Fruit fly (Drosophila melanogaster) whole organism, embryonic: Measurements from ENCODE around the gene cype.

Experiments
- ATbp ChIP-seq: fragments of 200-800 bp; sonication (Bioruptor generic); optimal IDR thresholded peaks from 2 replicates; lab custom pipeline; 2017; ENCODE audit warnings: missing biosample characterization, mild to moderate bottlenecking, missing genetic modification characterization, missing genetic modification reagents
- Ada2b ChIP-seq: fragments of 200-800 bp; sonication (Bioruptor generic); IDR thresholded peaks from 2 replicates; pipeline ENCODE4 v1.3.6; 2022; ENCODE audit warnings: missing biosample characterization, missing genetic modification characterization
- Bdp1 ChIP-seq: fragments of 200-800 bp; sonication (Bioruptor generic); optimal IDR thresholded peaks from 3 replicates; lab custom pipeline; 2016; ENCODE audit warnings: missing biosample characterization, missing genetic modification characterization
- Blimp-1 ChIP-seq: fragments of 200-800 bp; sonication (Bioruptor generic); optimal IDR thresholded peaks from 3 replicates; lab custom pipeline; 2018; ENCODE audit warnings: missing biosample characterization, missing genetic modification characterization, mild to moderate bottlenecking, moderate library complexity, missing genetic modification reagents
- CG10147 ChIP-seq: fragments of 200-800 bp; sonication (Bioruptor generic); optimal IDR thresholded peaks from 2 replicates; lab custom pipeline; 2019; ENCODE audit warnings: missing biosample characterization, mild to moderate bottlenecking, missing genetic modification characterization, moderate library complexity
- CG10565 ChIP-seq: fragments of 200-800 bp; sonication (Bioruptor generic); optimal IDR thresholded peaks from 3 replicates; lab custom pipeline; 2016; ENCODE audit warnings: missing biosample characterization, mild to moderate bottlenecking, missing genetic modification characterization
- CG13123 ChIP-seq: fragments of 200-800 bp; sonication (Bioruptor generic); optimal IDR thresholded peaks from 2 replicates; lab custom pipeline; 2016; ENCODE audit warnings: missing biosample characterization, missing genetic modification characterization
- CG13296 ChIP-seq: fragments of 200-800 bp; sonication (Bioruptor generic); optimal IDR thresholded peaks from 3 replicates; lab custom pipeline; 2018; ENCODE audit warnings: missing biosample characterization, mild to moderate bottlenecking, missing genetic modification characterization
- CG14860 ChIP-seq: fragments of 200-800 bp; sonication (Bioruptor generic); IDR thresholded peaks from 3 replicates; pipeline ENCODE4 v1.3.6; 2022; ENCODE audit warnings: missing biosample characterization, missing genetic modification characterization; ENCODE audit not compliant: partially characterized antibody
- CG15479 ChIP-seq: fragments of 200-800 bp; sonication (Bioruptor generic); optimal IDR thresholded peaks from 3 replicates; lab custom pipeline; 2019; ENCODE audit warnings: missing biosample characterization, mild to moderate bottlenecking, missing genetic modification characterization, moderate library complexity
- CG1602 ChIP-seq: fragments of 200-800 bp; sonication (Bioruptor generic); optimal IDR thresholded peaks from 3 replicates; lab custom pipeline; 2016; ENCODE audit warnings: missing biosample characterization, missing genetic modification characterization
- CG18476 ChIP-seq: fragments of 200-800 bp; sonication (Bioruptor generic); optimal IDR thresholded peaks from 2 replicates; lab custom pipeline; 2016; ENCODE audit warnings: missing biosample characterization, mild to moderate bottlenecking, missing genetic modification characterization
- CG31365 ChIP-seq: fragments of 200-800 bp; sonication (Bioruptor generic); optimal IDR thresholded peaks from 2 replicates; lab custom pipeline; 2018; ENCODE audit warnings: missing biosample characterization, mild to moderate bottlenecking, missing genetic modification characterization
- CG3407 ChIP-seq: fragments of 200-800 bp; sonication (Bioruptor generic); optimal IDR thresholded peaks from 2 replicates; lab custom pipeline; 2018; ENCODE audit warnings: missing biosample characterization, mild to moderate bottlenecking, missing genetic modification characterization
- CG4404 ChIP-seq: fragments of 200-800 bp; sonication (Bioruptor generic); IDR thresholded peaks from 2 replicates; pipeline ENCODE4 v1.3.6; 2022; ENCODE audit warnings: missing biosample characterization, missing genetic modification characterization
- CG7745 ChIP-seq: fragments of 200-800 bp; sonication (Bioruptor generic); optimal IDR thresholded peaks from 2 replicates; lab custom pipeline; 2018; ENCODE audit warnings: missing biosample characterization, mild to moderate bottlenecking, missing genetic modification characterization, moderate library complexity
- CG8089 ChIP-seq: fragments of 200-800 bp; sonication (Bioruptor generic); optimal IDR thresholded peaks from 3 replicates; lab custom pipeline; 2016; ENCODE audit warnings: missing biosample characterization, missing genetic modification characterization
- CG8478 ChIP-seq: fragments of >200 bp; optimal IDR thresholded peaks from 2 replicates; lab custom pipeline; 2018
- CG9876 ChIP-seq: fragments of 200-800 bp; sonication (Bioruptor generic); optimal IDR thresholded peaks from 2 replicates; lab custom pipeline; 2016; ENCODE audit warnings: missing biosample characterization, missing genetic modification characterization
- D19A ChIP-seq: fragments of 200-800 bp; optimal IDR thresholded peaks from 3 replicates; lab custom pipeline; 2019; ENCODE audit warnings: missing biosample characterization, mild to moderate bottlenecking, missing genetic modification characterization, moderate library complexity
- Doc3 ChIP-seq: fragments of 200-800 bp; sonication (Bioruptor generic); IDR thresholded peaks from 3 replicates; pipeline ENCODE4 v1.3.6; 2022; ENCODE audit warnings: missing biosample characterization, missing genetic modification characterization; ENCODE audit not compliant: partially characterized antibody
- Hand ChIP-seq: fragments of 200-800 bp; sonication (Bioruptor generic); optimal IDR thresholded peaks from 2 replicates; lab custom pipeline; 2017; ENCODE audit warnings: mild to moderate bottlenecking, missing biosample characterization, missing genetic modification reagents, missing genetic modification characterization
- Hsf ChIP-seq: fragments of 200-800 bp; sonication (Bioruptor generic); optimal IDR thresholded peaks from 3 replicates; lab custom pipeline; 2016; ENCODE audit warnings: missing biosample characterization, missing genetic modification characterization
- Mad ChIP-seq: fragments of 200-800 bp; sonication (Bioruptor generic); optimal IDR thresholded peaks from 2 replicates; lab custom pipeline; 2016; ENCODE audit warnings: missing biosample characterization, missing genetic modification characterization
- Pdp1 ChIP-seq, 2 experiments: fragments of 200-800 bp; sonication (Bioruptor generic); optimal IDR thresholded peaks; 3 replicates each; lab custom pipeline; 2016; ENCODE audit warnings: missing biosample characterization in 2 of 2, missing genetic modification characterization in 2 of 2, mild to moderate bottlenecking in 1 of 2, moderate library complexity in 1 of 2
- Scr ChIP-seq: fragments of 200-800 bp; sonication (Bioruptor generic); IDR thresholded peaks from 2 replicates; pipeline ENCODE4 v1.3.6; 2022; ENCODE audit warnings: missing biosample characterization, missing genetic modification characterization; ENCODE audit not compliant: partially characterized antibody
- Ssrp ChIP-seq: fragments of 200-800 bp; sonication (Bioruptor generic); optimal IDR thresholded peaks from 2 replicates; lab custom pipeline; 2018; ENCODE audit warnings: missing biosample characterization, mild to moderate bottlenecking, missing genetic modification characterization, moderate library complexity
- abd-A ChIP-seq: fragments of 200-800 bp; sonication (Bioruptor generic); optimal IDR thresholded peaks from 3 replicates; lab custom pipeline; 2019; ENCODE audit warnings: missing biosample characterization, mild to moderate bottlenecking, missing genetic modification characterization, moderate library complexity
- az2 ChIP-seq: fragments of 200-800 bp; sonication (Bioruptor generic); optimal IDR thresholded peaks from 3 replicates; lab custom pipeline; 2016; ENCODE audit warnings: missing biosample characterization, missing genetic modification characterization
- ci ChIP-seq: fragments of 200-800 bp; sonication (Bioruptor generic); IDR thresholded peaks from 3 replicates; pipeline ENCODE4 v1.3.6; 2022; ENCODE audit warnings: missing biosample characterization, missing genetic modification characterization
- dan ChIP-seq: fragments of 200-800 bp; sonication (Bioruptor generic); IDR thresholded peaks from 2 replicates; pipeline ENCODE4 v1.3.6; 2022; ENCODE audit warnings: missing biosample characterization, missing genetic modification characterization
- dimm ChIP-seq: fragments of 200-800 bp; sonication (Bioruptor generic); IDR thresholded peaks from 2 replicates; pipeline ENCODE4 v1.3.6; 2022; ENCODE audit warnings: missing biosample characterization, missing genetic modification characterization
- eve ChIP-seq, 2 experiments: fragments of >200 bp; optimal IDR thresholded peaks; 2 replicates each; lab custom pipeline; 2017; ENCODE audit warnings: missing biosample characterization in 2 of 2, missing genetic modification characterization in 2 of 2
- fd102C ChIP-seq: fragments of 200-800 bp; sonication (Bioruptor generic); optimal IDR thresholded peaks from 2 replicates; lab custom pipeline; 2018; ENCODE audit warnings: missing biosample characterization, mild to moderate bottlenecking, missing genetic modification characterization, moderate library complexity
- gem ChIP-seq: fragments of 200-800 bp; sonication (Bioruptor generic); optimal IDR thresholded peaks from 2 replicates; lab custom pipeline; 2019; ENCODE audit warnings: missing biosample characterization, mild to moderate bottlenecking, missing genetic modification characterization, moderate library complexity
- gro ChIP-seq: fragments of 200-800 bp; sonication (Bioruptor generic); optimal IDR thresholded peaks from 2 replicates; lab custom pipeline; 2016; ENCODE audit warnings: missing biosample characterization, missing genetic modification characterization
- jigr1 ChIP-seq: fragments of 200-800 bp; sonication (Bioruptor generic); IDR thresholded peaks from 3 replicates; pipeline ENCODE4 v1.3.6; 2022; ENCODE audit warnings: missing biosample characterization, missing genetic modification characterization
- kni ChIP-seq: fragments of 200-800 bp; sonication (Bioruptor generic); optimal IDR thresholded peaks from 3 replicates; lab custom pipeline; 2017; ENCODE audit warnings: mild to moderate bottlenecking, missing biosample characterization, missing genetic modification reagents, missing genetic modification characterization
- lola ChIP-seq, 3 experiments: fragments of >200 bp in 2 of 3; fragments of 200-800 bp in 1 of 3; sonication (Bioruptor generic) in 1 of 3; optimal IDR thresholded peaks; 2 replicates each; lab custom pipeline; 2017 to 2019; ENCODE audit warnings: missing biosample characterization in 3 of 3, missing genetic modification characterization in 3 of 3, mild to moderate bottlenecking in 1 of 3, moderate library complexity in 1 of 3
- nom ChIP-seq: fragments of 200-800 bp; sonication (Bioruptor generic); optimal IDR thresholded peaks from 2 replicates; lab custom pipeline; 2017; ENCODE audit warnings: missing biosample characterization, missing genetic modification characterization, mild to moderate bottlenecking, moderate library complexity, missing genetic modification reagents
- org-1 ChIP-seq: fragments of 200-800 bp; sonication (Bioruptor generic); optimal IDR thresholded peaks from 2 replicates; lab custom pipeline; 2017; ENCODE audit warnings: missing biosample characterization, missing genetic modification characterization
- pum ChIP-seq: fragments of 200-800 bp; sonication (Bioruptor generic); optimal IDR thresholded peaks from 2 replicates; lab custom pipeline; 2016; ENCODE audit warnings: missing biosample characterization, missing genetic modification characterization
- ro ChIP-seq: fragments of 200-800 bp; sonication (Bioruptor generic); IDR thresholded peaks from 2 replicates; pipeline ENCODE4 v1.3.6; 2022; ENCODE audit warnings: missing biosample characterization, missing genetic modification characterization
- sob ChIP-seq: fragments of 200-800 bp; sonication (Bioruptor generic); IDR thresholded peaks from 2 replicates; pipeline ENCODE4 v1.3.6; 2022; ENCODE audit warnings: missing biosample characterization, missing genetic modification characterization
- sqz ChIP-seq: fragments of 200-800 bp; sonication (Bioruptor generic); optimal IDR thresholded peaks from 3 replicates; lab custom pipeline; 2018; ENCODE audit warnings: missing biosample characterization, mild to moderate bottlenecking, missing genetic modification characterization
- toy ChIP-seq: fragments of 200-800 bp; sonication (Bioruptor generic); IDR thresholded peaks from 2 replicates; pipeline ENCODE4 v1.3.6; 2022; ENCODE audit warnings: missing biosample characterization, missing genetic modification characterization
- wek ChIP-seq: fragments of 200-800 bp; sonication (Bioruptor generic); optimal IDR thresholded peaks from 3 replicates; lab custom pipeline; 2018; ENCODE audit warnings: missing biosample characterization, mild to moderate bottlenecking, missing genetic modification characterization, moderate library complexity

Gene cype

dm6 chr2L:5297961-5298311, 29.1 kb upstream of the cype start:
- TF ChIP-seq eve (GFP tag; optimal IDR thresholded peaks at IDR 0.05; lab: Kevin White, UChicago) (peak in 1 of 2 experiments; percentile 4), CG9876 (no peak), az2 (GFP tag; lab: Kevin White, UChicago) (no peak), ci (0 out of 3 replicates have a peak, but pooled peaks have one; percentile 20), kni (GFP tag; lab: Kevin White, UChicago) (peak; percentile 67), Blimp-1 (GFP tag; lab: Kevin White, UChicago) (peak; percentile 21), sqz (GFP tag; lab: Kevin White, UChicago) (peak; percentile 70), Pdp1 (GFP tag; optimal IDR thresholded peaks at IDR 0.05; lab: Kevin White, UChicago) (peak in 1 of 2 experiments; percentile 49), fd102C (GFP tag; lab: Kevin White, UChicago) (no peak)

DNA sequence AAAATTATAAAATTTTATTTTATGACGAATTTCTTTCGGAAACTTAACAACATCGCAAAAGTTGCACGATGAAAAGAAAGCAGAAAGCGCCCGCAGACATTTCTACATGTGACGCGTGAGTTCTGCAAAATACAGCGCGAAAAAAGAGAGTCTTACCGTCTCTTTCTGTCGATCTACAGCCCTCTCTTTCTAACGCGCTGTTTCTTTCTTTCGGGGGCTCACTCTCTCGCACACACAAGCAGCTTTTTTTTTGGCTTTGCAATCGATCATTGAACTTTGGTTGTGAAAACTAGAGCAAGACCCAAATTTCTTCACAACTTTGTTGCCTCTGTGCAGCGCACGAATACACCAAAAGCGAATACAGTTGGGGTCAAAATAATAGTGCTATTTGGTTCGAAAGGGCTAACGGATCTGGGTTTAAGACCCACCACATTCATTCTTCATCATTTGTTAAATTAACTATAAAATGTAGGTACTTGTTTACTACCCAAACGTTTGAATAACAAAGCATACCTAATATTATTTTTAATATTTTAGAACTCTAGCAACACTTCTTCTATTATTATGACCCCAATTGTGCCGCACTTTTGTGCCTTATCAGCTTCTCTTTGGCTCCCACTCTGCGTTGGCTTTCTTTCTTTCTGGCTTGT, 27.9 kb upstream of the cype start:
- TF ChIP-seq jigr1 (GFP tag; lab: Robert Waterston, UW) (peak; percentile 71; the same call in 1 of the 3 replicates), gem (tag; lab: Kevin White, UChicago) (peak; percentile 96), Mad (GFP tag; lab: Kevin White, UChicago) (peak; percentile 26), Bdp1 (peak; percentile 45), CG10565 (GFP tag; lab: Kevin White, UChicago) (peak; percentile 22), ATbp (peak; percentile 95), Hand (peak; percentile 81), toy (GFP tag; lab: Robert Waterston, UW) (no peak), pum (peak; percentile 57), CG8089 (peak; percentile 57), gro (GFP tag; lab: Kevin White, UChicago) (no peak), CG13296 (peak; percentile 67), Scr (no peak), Ada2b (GFP tag; lab: Robert Waterston, UW) (peak; percentile 65), CG7745 (tag; lab: Kevin White, UChicago) (peak; percentile 4), CG8478 (no peak), nom (GFP tag; lab: Kevin White, UChicago) (no peak), CG15479 (no peak), CG10147 (peak; percentile 40), CG3407 (peak; percentile 85), CG14860 (GFP tag; lab: Robert Waterston, UW) (no peak), CG31365 (tag; lab: Kevin White, UChicago) (peak; percentile 8), wek (GFP tag; lab: Kevin White, UChicago) (no peak), CG4404 (GFP tag; lab: Robert Waterston, UW) (peak; percentile 51), Ssrp (tag; lab: Kevin White, UChicago) (peak; percentile 85), CG1602 (peak; percentile 82), Hsf (peak; percentile 67), ro (GFP tag; lab: Robert Waterston, UW) (peak; percentile 25; the same call in 1 of the 2 replicates), sob (GFP tag; lab: Robert Waterston, UW) (peak; percentile 71), D19A (tag; lab: Kevin White, UChicago) (peak; percentile 83), abd-A (tag; lab: Kevin White, UChicago) (no peak), org-1 (peak; percentile 84), Doc3 (no peak), lola (GFP tag; optimal IDR thresholded peaks at IDR 0.05; lab: Kevin White, UChicago) (peak in 1 of 3 experiments; percentile 85), dimm (GFP tag; lab: Robert Waterston, UW) (peak; percentile 76), CG13123 (GFP tag; lab: Kevin White, UChicago) (no peak), dan (GFP tag; lab: Robert Waterston, UW) (no peak), CG18476 (peak; percentile 46)
